Fruit fly (Drosophila melanogaster): Measurements from ENCODE around the gene Or71a.

dm6 chr3L:15102669-15103309, 24.5 kb upstream of the Or71a start:
- no peak for TF ChIP-seq CG4404 (GFP tag; IDR thresholded peaks at IDR 0.05)
- no peak for TF ChIP-seq nerfin-1 (tag; optimal IDR thresholded peaks at IDR 0.05)
- TF ChIP-seq H2.0 (GFP tag; IDR thresholded peaks at IDR 0.05): no peak
- peak; percentile 63 for TF ChIP-seq cg (GFP tag; optimal IDR thresholded peaks at IDR 0.05)
- TF ChIP-seq pb (GFP tag; optimal IDR thresholded peaks at IDR 0.05): no peak
- TF ChIP-seq Dfd (GFP tag; optimal IDR thresholded peaks at IDR 0.05): no peak
- no peak for TF ChIP-seq Gug (GFP tag; IDR thresholded peaks at IDR 0.05)
- no peak for TF ChIP-seq HLH4C (GFP tag; IDR thresholded peaks at IDR 0.05; ENCODE audit: partially characterized antibody)
